Fruit fly (Drosophila melanogaster): ENCODE data around the gene Npc2c.
A peak's percentile ranks its signal among the peaks of the same experiment; 100 is the strongest.

The Npc2c gene

dm6 chr3R:10087206-10087927, 27.3 kb downstream of the Npc2c start (continued):
- no peak for TF ChIP-seq CG8290 (GFP tag; optimal IDR thresholded peaks at IDR 0.05)
- TF ChIP-seq CG8290 (tag; optimal IDR thresholded peaks at IDR 0.05): peak in 1 of 2 experiments; percentile 46
- no peak for TF ChIP-seq usp (GFP tag; optimal IDR thresholded peaks at IDR 0.05)
- TF ChIP-seq Taf1 (GFP tag; IDR thresholded peaks at IDR 0.05): peak; percentile 63; the same call in 1 of the 2 replicates
- TF ChIP-seq CG2120 (GFP tag; optimal IDR thresholded peaks at IDR 0.05): peak; percentile 85
- no peak for TF ChIP-seq fd3F (GFP tag; optimal IDR thresholded peaks at IDR 0.05)
- peak; percentile 81 for TF ChIP-seq CG32532 (GFP tag; IDR thresholded peaks at IDR 0.05)
- TF ChIP-seq CG8089 (GFP tag; optimal IDR thresholded peaks at IDR 0.05): peak; percentile 38
- peak; percentile 65 for TF ChIP-seq BtbVII (GFP tag; optimal IDR thresholded peaks at IDR 0.05)
- TF ChIP-seq slp2 (GFP tag; optimal IDR thresholded peaks at IDR 0.05): peak; percentile 76
- peak; percentile 99 for TF ChIP-seq ftz-f1 (GFP tag; optimal IDR thresholded peaks at IDR 0.05)
- no peak for TF ChIP-seq CG13894 (tag; optimal IDR thresholded peaks at IDR 0.05)
- TF ChIP-seq sob (GFP tag; IDR thresholded peaks at IDR 0.05): peak; percentile 55; the same call in 1 of the 2 replicates
- TF ChIP-seq pzg (GFP tag; optimal IDR thresholded peaks at IDR 0.05): no peak
- TF ChIP-seq Dip3 (GFP tag; optimal IDR thresholded peaks at IDR 0.05): peak; percentile 78
- TF ChIP-seq stc (GFP tag; IDR thresholded peaks at IDR 0.05): peak; percentile 76
- TF ChIP-seq CG8478 (optimal IDR thresholded peaks at IDR 0.05): peak; percentile 96
- TF ChIP-seq CG2712 (tag; optimal IDR thresholded peaks at IDR 0.05): peak; percentile 45
- TF ChIP-seq dmrt11E (tag; optimal IDR thresholded peaks at IDR 0.05): peak; percentile 19
- TF ChIP-seq stwl (tag; optimal IDR thresholded peaks at IDR 0.05): no peak
- TF ChIP-seq CG15601 (tag; optimal IDR thresholded peaks at IDR 0.05): no peak
- peak; percentile 37 for TF ChIP-seq CG8388 (GFP tag; optimal IDR thresholded peaks at IDR 0.05)
- peak; percentile 37; the same call in 1 of the 2 replicates for TF ChIP-seq toy (GFP tag; IDR thresholded peaks at IDR 0.05)
- no peak for TF ChIP-seq CG7963 (GFP tag; IDR thresholded peaks at IDR 0.05; ENCODE audit: partially characterized antibody)
- peak; percentile 68 for TF ChIP-seq Nf-YC (tag; optimal IDR thresholded peaks at IDR 0.05)
- peak; percentile 52 for TF ChIP-seq bab2 (GFP tag; optimal IDR thresholded peaks at IDR 0.05)
- peak; percentile 39 for TF ChIP-seq tx (GFP tag; optimal IDR thresholded peaks at IDR 0.05)
- TF ChIP-seq sc (optimal IDR thresholded peaks at IDR 0.05): no peak
- no peak for TF ChIP-seq sc (GFP tag; optimal IDR thresholded peaks at IDR 0.05)
- peak; percentile 21 for TF ChIP-seq Chrac-16 (GFP tag; optimal IDR thresholded peaks at IDR 0.05)
- peak; percentile 70 for TF ChIP-seq CG9727 (GFP tag; optimal IDR thresholded peaks at IDR 0.05)
- TF ChIP-seq CG32767 (GFP tag; IDR thresholded peaks at IDR 0.05): no peak; the same call in 1 of the 2 replicates
- TF ChIP-seq sr (GFP tag; IDR thresholded peaks at IDR 0.05): 0 out of 3 replicates have a peak, but pooled peaks have one; percentile 51
- peak; percentile 58 for TF ChIP-seq NK7.1 (GFP tag; optimal IDR thresholded peaks at IDR 0.05)
- peak; percentile 16; the same call in 1 of the 3 replicates for TF ChIP-seq gce (GFP tag; IDR thresholded peaks at IDR 0.05)
- no peak for TF ChIP-seq Mrtf (GFP tag; IDR thresholded peaks at IDR 0.05)
- peak; percentile 62 for TF ChIP-seq CG17359 (tag; optimal IDR thresholded peaks at IDR 0.05)
- peak; percentile 43 for TF ChIP-seq CG3407 (GFP tag; optimal IDR thresholded peaks at IDR 0.05)
- peak; percentile 80 for TF ChIP-seq gro (GFP tag; optimal IDR thresholded peaks at IDR 0.05)
- peak; percentile 41 for TF ChIP-seq sqz (GFP tag; optimal IDR thresholded peaks at IDR 0.05)
- TF ChIP-seq Awh (GFP tag; IDR thresholded peaks at IDR 0.05): peak; percentile 36; the same call in 1 of the 2 replicates
- no peak for TF ChIP-seq insv (GFP tag; optimal IDR thresholded peaks at IDR 0.05)
- peak; percentile 64 for TF ChIP-seq org-1 (GFP tag; optimal IDR thresholded peaks at IDR 0.05)
- peak; percentile 47 for TF ChIP-seq Atf-2 (GFP tag; optimal IDR thresholded peaks at IDR 0.05)
- peak; percentile 56; the same call in 1 of the 2 replicates for TF ChIP-seq CG1024 (GFP tag; IDR thresholded peaks at IDR 0.05)
- TF ChIP-seq ind (GFP tag; optimal IDR thresholded peaks at IDR 0.05): peak; percentile 83
- peak; percentile 39 for TF ChIP-seq CG15011 (GFP tag; optimal IDR thresholded peaks at IDR 0.05)
- TF ChIP-seq pum (GFP tag; optimal IDR thresholded peaks at IDR 0.05): peak; percentile 41
- TF ChIP-seq run (tag; optimal IDR thresholded peaks at IDR 0.05): no peak
- TF ChIP-seq CG12659 (GFP tag; optimal IDR thresholded peaks at IDR 0.05): peak; percentile 51
- peak; percentile 76 for TF ChIP-seq seq (GFP tag; IDR thresholded peaks at IDR 0.05)

All from whole organism, embryonic.